Fruit fly (Drosophila melanogaster) whole organism, adult: ENCODE results near the gene Taf8.
A peak's percentile ranks its signal among the peaks of the same experiment; 100 is the strongest.

Experiments
- CG11617 ChIP-seq: fragments of 200-800 bp; sonication (Bioruptor generic); optimal IDR thresholded peaks from 2 replicates; lab custom pipeline; 2017; ENCODE audit warnings: mild to moderate bottlenecking, missing biosample characterization, missing genetic modification reagents, missing genetic modification characterization
- CG12768 ChIP-seq: fragments of 200-800 bp; sonication (Bioruptor generic); optimal IDR thresholded peaks from 2 replicates; lab custom pipeline; 2017; ENCODE audit warnings: missing biosample characterization, missing genetic modification characterization, mild to moderate bottlenecking, moderate library complexity, missing genetic modification reagents
- CG14711 ChIP-seq: fragments of 200-800 bp; sonication (Bioruptor generic); optimal IDR thresholded peaks from 2 replicates; lab custom pipeline; 2018; ENCODE audit warnings: missing biosample characterization, mild to moderate bottlenecking, missing genetic modification characterization, moderate library complexity
- CG1620 ChIP-seq: fragments of 200-800 bp; sonication (Bioruptor generic); optimal IDR thresholded peaks from 2 replicates; lab custom pipeline; 2016; ENCODE audit warnings: missing biosample characterization, missing genetic modification characterization
- CG33017 ChIP-seq: fragments of 200-800 bp; sonication (Bioruptor generic); optimal IDR thresholded peaks from 2 replicates; lab custom pipeline; 2018; ENCODE audit warnings: missing biosample characterization, mild to moderate bottlenecking, missing genetic modification characterization, moderate library complexity
- CG5204 ChIP-seq: fragments of 200-800 bp; sonication (Bioruptor generic); optimal IDR thresholded peaks from 2 replicates; lab custom pipeline; 2016; ENCODE audit warnings: missing biosample characterization, missing genetic modification characterization
- CG7045 ChIP-seq: fragments of 200-800 bp; sonication (Bioruptor generic); optimal IDR thresholded peaks from 2 replicates; lab custom pipeline; 2017; ENCODE audit warnings: missing biosample characterization, mild to moderate bottlenecking, missing genetic modification characterization
- CG7101 ChIP-seq: fragments of 200-800 bp; sonication (Bioruptor generic); optimal IDR thresholded peaks from 2 replicates; lab custom pipeline; 2018; ENCODE audit warnings: missing biosample characterization, mild to moderate bottlenecking, missing genetic modification characterization, moderate library complexity
- Clk ChIP-seq: fragments of 200-800 bp; sonication (Bioruptor generic); optimal IDR thresholded peaks from 2 replicates; lab custom pipeline; 2017; ENCODE audit warnings: missing biosample characterization, missing genetic modification characterization
- Crg-1 ChIP-seq: fragments of 200-800 bp; sonication (Bioruptor generic); optimal IDR thresholded peaks from 2 replicates; lab custom pipeline; 2016; ENCODE audit warnings: missing biosample characterization, missing genetic modification characterization
- Hr96 ChIP-seq: fragments of 200-800 bp; sonication (Bioruptor generic); optimal IDR thresholded peaks from 2 replicates; lab custom pipeline; 2016; ENCODE audit warnings: missing biosample characterization, missing genetic modification characterization
- Mnt ChIP-seq: fragments of 200-800 bp; sonication (Bioruptor generic); optimal IDR thresholded peaks from 2 replicates; lab custom pipeline; 2016; ENCODE audit warnings: missing biosample characterization, mild to moderate bottlenecking, missing genetic modification characterization
- bab1 ChIP-seq: fragments of 200-800 bp; sonication (Bioruptor generic); optimal IDR thresholded peaks from 3 replicates; lab custom pipeline; 2019; ENCODE audit warnings: missing biosample characterization, mild to moderate bottlenecking, missing genetic modification characterization, moderate library complexity
- cic ChIP-seq: fragments of 200-800 bp; sonication (Bioruptor generic); optimal IDR thresholded peaks from 2 replicates; lab custom pipeline; 2017; ENCODE audit warnings: missing biosample characterization, mild to moderate bottlenecking, missing genetic modification characterization, moderate library complexity
- cnc ChIP-seq, 2 experiments: fragments of >200 bp; optimal IDR thresholded peaks; 2 replicates each; lab custom pipeline; 2017
- kay ChIP-seq: fragments of 200-800 bp; sonication (Bioruptor generic); peaks from one replicate; lab custom pipeline; 2016; ENCODE audit warnings: missing biosample characterization, missing genetic modification characterization, borderline replicate concordance
- ovo ChIP-seq: fragments of 200-800 bp; sonication (Bioruptor generic); optimal IDR thresholded peaks from 2 replicates; lab custom pipeline; 2016; ENCODE audit warnings: missing biosample characterization, missing genetic modification characterization
- pad ChIP-seq: fragments of 200-800 bp; sonication (Bioruptor generic); optimal IDR thresholded peaks from 3 replicates; lab custom pipeline; 2017; ENCODE audit warnings: missing biosample characterization, missing genetic modification characterization, mild to moderate bottlenecking, moderate library complexity, missing genetic modification reagents
- tj ChIP-seq: fragments of 200-800 bp; sonication (Bioruptor generic); optimal IDR thresholded peaks from 3 replicates; lab custom pipeline; 2017; ENCODE audit warnings: missing biosample characterization, mild to moderate bottlenecking, missing genetic modification characterization, moderate library complexity
- toe ChIP-seq: fragments of 200-800 bp; sonication (Bioruptor generic); optimal IDR thresholded peaks from 2 replicates; lab custom pipeline; 2016; ENCODE audit warnings: missing biosample characterization, missing genetic modification characterization

Taf8 gene

dm6 chrX:18118519-18118918, 16.7 kb downstream of the Taf8 start:
- TF ChIP-seq bab1 (GFP tag; lab: Kevin White, UChicago) (no peak), CG5204 (no peak), CG7101 (tag; lab: Kevin White, UChicago) (no peak), Hr96 (GFP tag; lab: Kevin White, UChicago) (no peak), Crg-1 (GFP tag; lab: Kevin White, UChicago) (no peak), CG1620 (GFP tag; lab: Kevin White, UChicago) (no peak)

- TF ChIP-seq tj (no peak), CG5204 (no peak), Mnt (GFP tag; lab: Kevin White, UChicago) (no peak), cic (no peak), Hr96 (GFP tag; lab: Kevin White, UChicago) (no peak), CG1620 (GFP tag; lab: Kevin White, UChicago) (no peak), ovo (no peak), cnc (optimal IDR thresholded peaks at IDR 0.05; lab: Kevin White, UChicago) (no peak), CG14711 (no peak), CG7045 (GFP tag; lab: Kevin White, UChicago) (no peak), Crg-1 (GFP tag; lab: Kevin White, UChicago) (no peak), kay (no peak), CG11617 (GFP tag; lab: Kevin White, UChicago) (no peak), CG7101 (tag; lab: Kevin White, UChicago) (no peak), pad (GFP tag; lab: Kevin White, UChicago) (no peak), CG33017 (no peak), CG12768 (GFP tag; lab: Kevin White, UChicago) (no peak), bab1 (GFP tag; lab: Kevin White, UChicago) (no peak), toe (GFP tag; lab: Kevin White, UChicago) (no peak), Clk (GFP tag; lab: Kevin White, UChicago) (no peak)
These were observed 23.8 kb downstream of the Taf8 start for dm6 chrX:18125520-18125919.

dm6 chrX:18129297-18129696, 27.5 kb downstream of the Taf8 start:
- no peak for TF ChIP-seq Crg-1 (GFP tag; lab: Kevin White, UChicago)
- no peak for TF ChIP-seq ovo
- TF ChIP-seq CG11617 (GFP tag; lab: Kevin White, UChicago): no peak
- TF ChIP-seq CG33017: no peak
- no peak for TF ChIP-seq kay
- no peak for TF ChIP-seq CG14711
- no peak for TF ChIP-seq Clk (GFP tag; lab: Kevin White, UChicago)
- no peak for TF ChIP-seq CG5204
- no peak for TF ChIP-seq CG7045 (GFP tag; lab: Kevin White, UChicago)
- no peak for TF ChIP-seq cnc (optimal IDR thresholded peaks at IDR 0.05; lab: Kevin White, UChicago)
- TF ChIP-seq tj: no peak
- no peak for TF ChIP-seq toe (GFP tag; lab: Kevin White, UChicago)
- no peak for TF ChIP-seq cic
- no peak for TF ChIP-seq CG7101 (tag; lab: Kevin White, UChicago)
- TF ChIP-seq pad (GFP tag; lab: Kevin White, UChicago): no peak
- TF ChIP-seq CG12768 (GFP tag; lab: Kevin White, UChicago): no peak
- no peak for TF ChIP-seq bab1 (GFP tag; lab: Kevin White, UChicago)

dm6 chrX:18130168-18130567, 28.4 kb downstream of the Taf8 start, which contains the start of gene CG43133:
Gene CG43133 (minus strand): TSS chrX:18130178.
- TF ChIP-seq toe (GFP tag; lab: Kevin White, UChicago): no peak
- TF ChIP-seq CG11617 (GFP tag; lab: Kevin White, UChicago): no peak
- TF ChIP-seq pad (GFP tag; lab: Kevin White, UChicago): no peak

- TF ChIP-seq CG7101 (tag; lab: Kevin White, UChicago) (no peak), Crg-1 (GFP tag; lab: Kevin White, UChicago) (no peak), CG33017 (no peak), Clk (GFP tag; lab: Kevin White, UChicago) (no peak), tj (no peak), toe (GFP tag; lab: Kevin White, UChicago) (no peak), kay (no peak), CG5204 (no peak), bab1 (GFP tag; lab: Kevin White, UChicago) (no peak), Mnt (GFP tag; lab: Kevin White, UChicago) (no peak)
These were observed 34.3 kb downstream of the Taf8 start for dm6 chrX:18136059-18136458.

- TF ChIP-seq bab1 (GFP tag; lab: Kevin White, UChicago) (peak; percentile 33), tj (peak; percentile 87), CG11617 (GFP tag; lab: Kevin White, UChicago) (peak; percentile 28), CG5204 (no peak), CG7045 (GFP tag; lab: Kevin White, UChicago) (no peak), pad (GFP tag; lab: Kevin White, UChicago) (peak; percentile 3), kay (peak; percentile 50), Mnt (GFP tag; lab: Kevin White, UChicago) (peak; percentile 11), ovo (peak; percentile 26), cic (no peak)
These were observed 35.4 kb downstream of the Taf8 start, which contains the start of gene ari-1 for dm6 chrX:18136910-18137849. Gene ari-1 (minus strand): TSS chrX:18137784.
